Fruit fly (Drosophila melanogaster) whole organism, embryonic: ENCODE measurements around the gene CG33721.
A peak's percentile ranks its signal among the peaks of the same experiment; 100 is the strongest.

Experiments used
- CG11723 ChIP-seq: fragments of 200-800 bp; sonication (Bioruptor generic); optimal IDR thresholded peaks from 2 replicates; lab custom pipeline; 2017; ENCODE audit warnings: missing biosample characterization, mild to moderate bottlenecking, missing genetic modification characterization
- CG12071 ChIP-seq: fragments of 200-800 bp; sonication (Bioruptor generic); optimal IDR thresholded peaks from 3 replicates; lab custom pipeline; 2018; ENCODE audit warnings: missing biosample characterization, mild to moderate bottlenecking, missing genetic modification characterization
- CG1233 ChIP-seq: fragments of 200-800 bp; sonication (Bioruptor generic); optimal IDR thresholded peaks from 4 replicates; lab custom pipeline; 2018; ENCODE audit warnings: missing biosample characterization, mild to moderate bottlenecking, missing genetic modification characterization
- CG15269 ChIP-seq: fragments of 200-800 bp; sonication (Bioruptor generic); optimal IDR thresholded peaks from 2 replicates; lab custom pipeline; 2018; ENCODE audit warnings: missing biosample characterization, mild to moderate bottlenecking, missing genetic modification characterization, moderate library complexity
- CG17568 ChIP-seq: fragments of 200-800 bp; sonication (Bioruptor generic); optimal IDR thresholded peaks from 2 replicates; lab custom pipeline; 2018; ENCODE audit warnings: missing biosample characterization, mild to moderate bottlenecking, missing genetic modification characterization, moderate library complexity
- CG17912 ChIP-seq: fragments of 200-800 bp; sonication (Bioruptor generic); optimal IDR thresholded peaks from 2 replicates; lab custom pipeline; 2018; ENCODE audit warnings: missing biosample characterization, mild to moderate bottlenecking, missing genetic modification characterization
- CG2116 ChIP-seq: fragments of 200-800 bp; sonication (Bioruptor generic); optimal IDR thresholded peaks from 3 replicates; lab custom pipeline; 2018; ENCODE audit warnings: missing biosample characterization, mild to moderate bottlenecking, missing genetic modification characterization
- CG34224 ChIP-seq: fragments of 200-800 bp; sonication (Bioruptor generic); IDR thresholded peaks from 3 replicates; pipeline ENCODE4 v1.3.6; 2022; ENCODE audit warnings: missing biosample characterization, missing genetic modification characterization; ENCODE audit not compliant: partially characterized antibody
- CG42726 ChIP-seq: fragments of 200-800 bp; sonication (Bioruptor generic); IDR thresholded peaks from 2 replicates; pipeline ENCODE4 v1.3.6; 2022; ENCODE audit warnings: missing biosample characterization, missing genetic modification characterization; ENCODE audit not compliant: partially characterized antibody
- CG4328 ChIP-seq: fragments of 200-800 bp; sonication (Bioruptor generic); optimal IDR thresholded peaks from 3 replicates; lab custom pipeline; 2017; ENCODE audit warnings: missing biosample characterization, missing genetic modification reagents, missing genetic modification characterization
- CG5180 ChIP-seq: fragments of 200-800 bp; sonication (Bioruptor generic); optimal IDR thresholded peaks from 3 replicates; lab custom pipeline; 2017; ENCODE audit warnings: missing biosample characterization, missing genetic modification characterization, mild to moderate bottlenecking, moderate library complexity, missing genetic modification reagents
- CG6654 ChIP-seq: fragments of 200-800 bp; sonication (Bioruptor generic); optimal IDR thresholded peaks from 2 replicates; lab custom pipeline; 2017; ENCODE audit warnings: missing biosample characterization, mild to moderate bottlenecking, missing genetic modification characterization
- CG6813 ChIP-seq: fragments of 200-800 bp; sonication (Bioruptor generic); optimal IDR thresholded peaks from 2 replicates; lab custom pipeline; 2017; ENCODE audit warnings: missing biosample characterization, missing genetic modification characterization, mild to moderate bottlenecking, moderate library complexity, missing genetic modification reagents
- CG9437 ChIP-seq: fragments of 200-800 bp; sonication (Bioruptor generic); optimal IDR thresholded peaks from 2 replicates; lab custom pipeline; 2018; ENCODE audit warnings: missing biosample characterization, mild to moderate bottlenecking, missing genetic modification characterization
- CkIIα-i1 ChIP-seq: fragments of 200-800 bp; sonication (Bioruptor generic); IDR thresholded peaks from 2 replicates; pipeline ENCODE4 v1.3.6; 2022; ENCODE audit warnings: missing biosample characterization, missing genetic modification characterization
- Dfd ChIP-seq, 2 experiments: fragments of >200 bp; optimal IDR thresholded peaks; 2 replicates each; lab custom pipeline; 2017; ENCODE audit warnings: missing biosample characterization in 2 of 2, missing genetic modification characterization in 2 of 2
- Drgx ChIP-seq: fragments of 200-800 bp; sonication (Bioruptor generic); IDR thresholded peaks from 2 replicates; pipeline ENCODE4 v1.3.6; 2022; ENCODE audit warnings: missing biosample characterization, missing genetic modification characterization
- Ets65A ChIP-seq: fragments of 200-800 bp; sonication (Bioruptor generic); peaks from one replicate; lab custom pipeline; 2016; ENCODE audit warnings: missing biosample characterization, missing genetic modification characterization
- Hr78 ChIP-seq, 2 experiments: fragments of 200-800 bp in 1 of 2; fragments of >200 bp in 1 of 2; sonication (Bioruptor generic) in 1 of 2; optimal IDR thresholded peaks; 2 replicates each; lab custom pipeline; 2017 to 2019; ENCODE audit warnings: missing biosample characterization in 2 of 2, missing genetic modification characterization in 2 of 2, mild to moderate bottlenecking in 1 of 2, moderate library complexity in 1 of 2
- Lpt ChIP-seq: fragments of >200 bp; optimal IDR thresholded peaks from 2 replicates; lab custom pipeline; 2018; ENCODE audit warnings: missing biosample characterization, missing genetic modification characterization
- Mad ChIP-seq: fragments of 200-800 bp; sonication (Bioruptor generic); optimal IDR thresholded peaks from 2 replicates; lab custom pipeline; 2016; ENCODE audit warnings: missing biosample characterization, missing genetic modification characterization
- NFAT ChIP-seq: fragments of 200-800 bp; sonication (Bioruptor generic); IDR thresholded peaks from 2 replicates; pipeline ENCODE4 v1.3.6; 2022; ENCODE audit warnings: missing biosample characterization, missing genetic modification characterization
- Nf-YC ChIP-seq: fragments of 200-800 bp; optimal IDR thresholded peaks from 3 replicates; lab custom pipeline; 2019; ENCODE audit warnings: missing biosample characterization, mild to moderate bottlenecking, missing genetic modification characterization, moderate library complexity
- Opbp ChIP-seq: fragments of 200-800 bp; sonication (Bioruptor generic); IDR thresholded peaks from 3 replicates; pipeline ENCODE4 v1.3.6; 2022; ENCODE audit warnings: missing biosample characterization, missing genetic modification characterization; ENCODE audit not compliant: partially characterized antibody
- Trl ChIP-seq, 3 experiments: fragments of >200 bp in 2 of 3; fragments of 200-800 bp in 1 of 3; sonication (Bioruptor generic) in 1 of 3; optimal IDR thresholded peaks; 2 replicates in 1 of 3; 3 replicates in 2 of 3; lab custom pipeline; 2016 to 2017; ENCODE audit warnings: missing biosample characterization in 1 of 3, missing genetic modification characterization in 1 of 3
- cad ChIP-seq: fragments of >200 bp; optimal IDR thresholded peaks from 2 replicates; lab custom pipeline; 2017; ENCODE audit warnings: missing biosample characterization, missing genetic modification characterization
- dysf ChIP-seq: fragments of 200-800 bp; sonication (Bioruptor generic); IDR thresholded peaks from 3 replicates; pipeline ENCODE4 v1.3.6; 2022; ENCODE audit warnings: missing biosample characterization, missing genetic modification characterization
- esg ChIP-seq: fragments of 200-800 bp; sonication (Bioruptor generic); conservative IDR thresholded peaks from 2 replicates; pipeline ENCODE4 v1.3.6; 2022; ENCODE audit warnings: missing biosample characterization, missing genetic modification characterization
- gro ChIP-seq: fragments of 200-800 bp; sonication (Bioruptor generic); optimal IDR thresholded peaks from 2 replicates; lab custom pipeline; 2016; ENCODE audit warnings: missing biosample characterization, missing genetic modification characterization
- lmd ChIP-seq: fragments of 200-800 bp; sonication (Bioruptor generic); IDR thresholded peaks from 2 replicates; pipeline ENCODE4 v1.3.6; 2022; ENCODE audit warnings: missing biosample characterization, missing genetic modification characterization
- mld ChIP-seq: fragments of 200-800 bp; sonication (Bioruptor generic); IDR thresholded peaks from 3 replicates; pipeline ENCODE4 v1.3.6; 2022; ENCODE audit warnings: missing biosample characterization, missing genetic modification characterization; ENCODE audit not compliant: partially characterized antibody
- nerfin-1 ChIP-seq: fragments of 200-800 bp; sonication (Bioruptor generic); optimal IDR thresholded peaks from 3 replicates; lab custom pipeline; 2019; ENCODE audit warnings: missing biosample characterization, mild to moderate bottlenecking, missing genetic modification characterization, moderate library complexity
- pb ChIP-seq: fragments of 200-800 bp; sonication (Bioruptor generic); optimal IDR thresholded peaks from 3 replicates; lab custom pipeline; 2016; ENCODE audit warnings: missing biosample characterization, missing genetic modification characterization
- peb ChIP-seq: fragments of 200-800 bp; sonication (Bioruptor generic); IDR thresholded peaks from 2 replicates; pipeline ENCODE4 v1.3.6; 2022; ENCODE audit warnings: missing biosample characterization, missing genetic modification characterization
- pho ChIP-seq: fragments of 200-800 bp; sonication (Bioruptor generic); optimal IDR thresholded peaks from 2 replicates; lab custom pipeline; 2016; ENCODE audit warnings: missing biosample characterization, missing genetic modification characterization
- pita ChIP-seq: fragments of 200-800 bp; sonication (Bioruptor generic); optimal IDR thresholded peaks from 2 replicates; lab custom pipeline; 2017; ENCODE audit warnings: missing biosample characterization, mild to moderate bottlenecking, missing genetic modification characterization
- sr ChIP-seq: fragments of 200-800 bp; sonication (Bioruptor generic); IDR thresholded peaks from 3 replicates; pipeline ENCODE4 v1.3.6; 2022; ENCODE audit warnings: missing biosample characterization, missing genetic modification characterization
- tio ChIP-seq: fragments of 200-800 bp; sonication (Bioruptor generic); optimal IDR thresholded peaks from 2 replicates; lab custom pipeline; 2017; ENCODE audit warnings: missing biosample characterization, missing genetic modification characterization, inconsistent platforms

CG33721 gene

dm6 chr3R:22340207-22340606, 9.3 kb downstream of the CG33721 start, which contains the start of gene CG5388:
Gene CG5388, minus strand, starts transcription at chr3R:22340307.
- TF ChIP-seq Mad (GFP tag; lab: Kevin White, UChicago) (no peak), CG17568 (GFP tag; lab: Kevin White, UChicago) (no peak), CG11723 (no peak), tio (GFP tag; lab: Kevin White, UChicago) (no peak), CG4328 (no peak), CG42726 (no peak), pita (GFP tag; lab: Kevin White, UChicago) (no peak), pho (no peak), NFAT (GFP tag; lab: Robert Waterston, UW) (no peak), lmd (GFP tag; lab: Robert Waterston, UW) (no peak), Lpt (GFP tag; lab: Kevin White, UChicago) (no peak), pb (no peak), Dfd (GFP tag; optimal IDR thresholded peaks at IDR 0.05; lab: Kevin White, UChicago) (no peak), CkIIα-i1 (no peak), CG1233 (GFP tag; lab: Kevin White, UChicago) (no peak), Opbp (GFP tag; lab: Robert Waterston, UW) (no peak), CG15269 (no peak), Hr78 (GFP tag; optimal IDR thresholded peaks at IDR 0.05; lab: Kevin White, UChicago) (no peak), Drgx (GFP tag; lab: Robert Waterston, UW) (no peak)

- peak in 1 of 2 experiments; percentile 52 for TF ChIP-seq Dfd (GFP tag; optimal IDR thresholded peaks at IDR 0.05; lab: Kevin White, UChicago)
- no peak for TF ChIP-seq Nf-YC (tag; lab: Kevin White, UChicago)
Observed at dm6 chr3R:22341652-22342051, 10.8 kb downstream of the CG33721 start.

- TF ChIP-seq CG34224 (no peak), peb (GFP tag; lab: Robert Waterston, UW) (no peak), CG9437 (GFP tag; lab: Kevin White, UChicago) (no peak), dysf (no peak), CG5180 (GFP tag; lab: Kevin White, UChicago) (no peak), sr (GFP tag; lab: Robert Waterston, UW) (no peak), Trl (optimal IDR thresholded peaks at IDR 0.05; lab: Kevin White, UChicago) (no peak), Trl (GFP tag; optimal IDR thresholded peaks at IDR 0.05; lab: Kevin White, UChicago) (no peak), CG6813 (no peak)
Observed at dm6 chr3R:22342151-22342550, 11.3 kb downstream of the CG33721 start, which contains the start of gene CG5386. Gene CG5386, minus strand, starts transcription at chr3R:22342251.

- TF ChIP-seq mld (GFP tag; lab: Robert Waterston, UW) (no peak), CG12071 (GFP tag; lab: Kevin White, UChicago) (no peak), esg (GFP tag; lab: Robert Waterston, UW) (no peak), tio (GFP tag; lab: Kevin White, UChicago) (no peak), cad (GFP tag; lab: Kevin White, UChicago) (peak; percentile 59), CG2116 (no peak), nerfin-1 (tag; lab: Kevin White, UChicago) (no peak), CG17912 (GFP tag; lab: Kevin White, UChicago) (no peak), Ets65A (GFP tag; lab: Kevin White, UChicago) (peak; percentile 33), CG6654 (GFP tag; lab: Kevin White, UChicago) (peak; percentile 88), gro (GFP tag; lab: Kevin White, UChicago) (no peak)
Observed at dm6 chr3R:22342708-22343107, 11.8 kb downstream of the CG33721 start.
